Fruit fly (Drosophila melanogaster): Measurements from ENCODE around the gene CG14440.

DNA sequence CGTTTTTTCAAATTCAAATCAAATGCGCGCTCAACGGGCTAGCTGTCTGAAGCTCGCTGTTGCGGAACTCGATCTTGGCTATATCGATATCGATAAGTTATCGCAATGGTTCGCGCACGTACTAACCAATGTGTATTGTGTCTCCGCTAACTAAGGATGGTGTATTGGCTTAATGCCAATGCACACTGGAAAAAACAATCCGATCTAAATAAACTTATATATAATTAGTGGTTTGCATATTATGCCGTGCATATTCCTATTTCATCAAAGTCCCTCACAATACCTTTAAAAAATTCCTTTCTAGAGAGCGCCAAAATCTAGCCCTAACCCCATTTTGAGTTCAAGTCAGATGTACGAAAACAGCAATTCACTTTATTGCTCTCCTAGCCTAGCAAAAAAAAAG lies 42.8 kb upstream of the CG14440 start:
- TF ChIP-seq psq (optimal IDR thresholded peaks at IDR 0.05): no peak
- TF ChIP-seq CG8478 (optimal IDR thresholded peaks at IDR 0.05): no peak
- no peak for TF ChIP-seq usp (GFP tag; optimal IDR thresholded peaks at IDR 0.05)
- no peak for TF ChIP-seq Dll (optimal IDR thresholded peaks at IDR 0.05)
- TF ChIP-seq EcR (GFP tag; optimal IDR thresholded peaks at IDR 0.05): no peak
